Fruit fly (Drosophila melanogaster): ENCODE measurements around the gene Eaf6.

Gene Eaf6

DNA sequence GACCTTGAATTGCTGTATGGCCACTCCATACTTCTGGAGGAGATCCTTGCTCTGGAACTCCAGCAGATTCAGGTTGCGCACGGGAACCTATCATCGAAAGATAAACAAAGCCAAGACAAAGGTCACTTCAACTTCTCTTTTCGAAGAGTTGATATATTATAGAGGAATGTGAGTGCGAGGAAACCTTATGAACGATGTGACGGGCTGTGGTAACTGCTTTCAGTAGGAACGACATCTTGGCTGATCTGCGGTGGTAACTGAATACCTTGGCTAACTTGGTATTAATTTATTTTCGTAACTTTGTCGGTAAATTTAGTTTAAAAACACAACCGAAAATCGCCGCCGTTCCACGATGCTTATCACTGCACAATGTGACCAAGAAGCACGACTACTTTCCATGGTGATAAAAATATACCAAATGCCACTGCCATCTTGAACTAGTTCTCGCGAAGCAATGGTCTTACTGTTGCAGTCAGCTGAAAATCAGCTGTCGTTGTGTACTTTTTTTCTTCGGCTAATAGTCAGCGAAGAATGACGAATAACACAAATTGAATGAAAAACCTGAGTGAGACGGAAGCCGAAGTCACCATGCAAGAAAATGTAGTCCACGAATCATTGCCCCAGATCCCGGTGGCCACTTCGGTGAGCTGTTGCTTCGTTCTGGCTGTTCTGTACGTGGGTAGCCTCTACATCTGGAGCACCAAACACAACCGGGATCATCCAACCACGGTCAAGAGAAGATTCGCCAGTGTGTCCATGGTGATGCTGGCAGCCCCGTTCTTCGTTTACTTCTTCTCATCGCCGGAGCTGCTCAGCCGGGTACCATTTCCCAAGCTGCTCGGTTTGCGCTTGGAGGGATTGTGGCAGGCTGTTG lies 44.6 kb downstream of the Eaf6 start, which contains the start of the genes ScsbetaG and Sras (continued):
- TF ChIP-seq CG33213 (GFP tag; optimal IDR thresholded peaks at IDR 0.05) (peak; percentile 26), sd (tag; optimal IDR thresholded peaks at IDR 0.05) (peak; percentile 56), CG8944 (GFP tag; optimal IDR thresholded peaks at IDR 0.05) (no peak), seq (GFP tag; IDR thresholded peaks at IDR 0.05) (no peak), CG1603 (tag; optimal IDR thresholded peaks at IDR 0.05) (peak; percentile 65), Lhr (GFP tag; optimal IDR thresholded peaks at IDR 0.05) (peak; percentile 43), pfk (GFP tag; optimal IDR thresholded peaks at IDR 0.05) (no peak), CG17829 (tag; optimal IDR thresholded peaks at IDR 0.05) (peak; percentile 12), knrl (GFP tag; IDR thresholded peaks at IDR 0.05; ENCODE audit: partially characterized antibody) (0 out of 3 replicates have a peak, but pooled peaks have one; percentile 28), Six4 (GFP tag; optimal IDR thresholded peaks at IDR 0.05) (no peak), peb (GFP tag; IDR thresholded peaks at IDR 0.05) (no peak), Sin3A (optimal IDR thresholded peaks at IDR 0.05) (peak; percentile 53), CkIIα-i1 (GFP tag; IDR thresholded peaks at IDR 0.05) (no peak)

DNA sequence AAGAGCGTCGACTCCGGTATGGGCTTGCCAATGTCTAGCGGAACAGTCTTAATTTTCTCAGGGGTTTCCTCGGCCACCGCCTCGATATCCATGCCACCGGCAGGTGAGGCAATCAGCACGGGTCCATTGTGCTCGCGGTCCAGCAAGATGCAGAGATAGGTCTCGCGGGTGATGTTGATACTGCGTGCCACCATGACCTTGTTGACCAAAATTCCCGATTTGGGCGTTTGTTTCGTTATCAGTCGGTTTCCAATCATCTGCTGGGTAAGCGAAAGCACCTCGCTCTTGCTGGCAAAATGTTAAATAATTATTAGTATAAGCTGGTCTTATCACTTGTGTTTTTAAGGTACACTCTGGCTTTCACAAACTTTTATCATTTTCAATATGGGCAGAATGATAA lies 45.5 kb downstream of the Eaf6 start:
- TF ChIP-seq chm (GFP tag; IDR thresholded peaks at IDR 0.05) (0 out of 2 replicates have a peak, but pooled peaks have one; percentile 8), wek (GFP tag; optimal IDR thresholded peaks at IDR 0.05) (no peak)

DNA sequence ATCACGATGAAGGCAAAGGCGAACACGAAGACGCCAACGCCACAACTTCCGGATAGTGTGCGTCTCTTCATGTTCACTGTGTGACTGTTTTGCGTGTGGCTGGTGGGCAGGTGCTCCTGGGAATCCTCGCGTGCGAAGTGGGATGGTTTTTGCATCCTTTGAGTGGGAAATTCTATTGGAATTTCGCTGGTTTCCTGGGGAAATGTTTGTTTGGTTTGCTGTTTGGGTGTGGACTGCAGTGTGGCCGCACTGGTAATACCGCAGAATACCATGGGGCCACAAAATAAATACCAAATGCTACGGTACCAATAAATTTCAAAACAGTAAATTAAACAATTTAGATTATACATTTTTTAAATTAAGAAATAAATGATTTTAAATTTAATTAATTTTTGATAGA lies 46.8 kb downstream of the Eaf6 start, which contains the start of gene sinu:
TSS of gene sinu (minus strand) at position 258 of the 400 bp plus-strand sequence.
- TF ChIP-seq pzg (GFP tag; optimal IDR thresholded peaks at IDR 0.05) (peak; percentile 40), CG4282 (GFP tag; optimal IDR thresholded peaks at IDR 0.05) (no peak), Fer2 (tag; optimal IDR thresholded peaks at IDR 0.05) (no peak), Dll (GFP tag; IDR thresholded peaks at IDR 0.05; ENCODE audit: partially characterized antibody) (0 out of 4 replicates have a peak, but pooled peaks have one; percentile 28), chn (GFP tag; optimal IDR thresholded peaks at IDR 0.05) (no peak), crp (GFP tag; optimal IDR thresholded peaks at IDR 0.05) (peak in 1 of 2 experiments; percentile 70), ase (GFP tag; IDR thresholded peaks at IDR 0.05) (no peak), nerfin-2 (GFP tag; IDR thresholded peaks at IDR 0.05; ENCODE audit: partially characterized antibody) (no peak), Optix (GFP tag; IDR thresholded peaks at IDR 0.05) (no peak), Poxn (GFP tag; IDR thresholded peaks at IDR 0.05) (no peak), BEAF-32 (GFP tag; optimal IDR thresholded peaks at IDR 0.05) (peak; percentile 11), CG2712 (tag; optimal IDR thresholded peaks at IDR 0.05) (peak; percentile 28), Dp (GFP tag; optimal IDR thresholded peaks at IDR 0.05) (peak; percentile 17), stwl (tag; optimal IDR thresholded peaks at IDR 0.05) (peak; percentile 64), repo (GFP tag; optimal IDR thresholded peaks at IDR 0.05) (no peak), trem (tag; optimal IDR thresholded peaks at IDR 0.05) (peak; percentile 23), Hr51 (GFP tag; optimal IDR thresholded peaks at IDR 0.05) (no peak), gfzf (GFP tag; optimal IDR thresholded peaks at IDR 0.05) (peak; percentile 67), ken (GFP tag; IDR thresholded peaks at IDR 0.05) (no peak), ara (GFP tag; IDR thresholded peaks at IDR 0.05) (no peak), stc (GFP tag; IDR thresholded peaks at IDR 0.05) (no peak), CG13287 (GFP tag; IDR thresholded peaks at IDR 0.05; ENCODE audit: partially characterized antibody) (0 out of 2 replicates have a peak, but pooled peaks have one; percentile 22), CG8924 (tag; optimal IDR thresholded peaks at IDR 0.05) (no peak), row (GFP tag; IDR thresholded peaks at IDR 0.05) (no peak), fd3F (GFP tag; optimal IDR thresholded peaks at IDR 0.05) (no peak), CG13894 (tag; optimal IDR thresholded peaks at IDR 0.05) (no peak), CG30020 (tag; optimal IDR thresholded peaks at IDR 0.05) (no peak), CG12659 (GFP tag; optimal IDR thresholded peaks at IDR 0.05) (peak; percentile 4), danr (GFP tag; IDR thresholded peaks at IDR 0.05) (no peak), CG15601 (tag; optimal IDR thresholded peaks at IDR 0.05) (no peak), nerfin-1 (tag; optimal IDR thresholded peaks at IDR 0.05) (peak; percentile 55)
